Worm (Caenorhabditis elegans) whole organism, young adult: ENCODE measurements around the gene nhr-166.
A peak's percentile ranks its signal among the peaks of the same experiment; 100 is the strongest.

Source experiments
- B0336.3 ChIP-seq: fragments of 200-800 bp; sonication (Bioruptor generic); IDR thresholded peaks from 2 replicates; pipeline ENCODE4 v1.3.6; 2022; ENCODE audit warnings: missing genetic modification characterization, missing compliant biosample characterization
- F37B4.10 ChIP-seq: fragments of 200-800 bp; sonication (Bioruptor generic); IDR thresholded peaks from 2 replicates; pipeline ENCODE4 v1.3.6; 2022; ENCODE audit warnings: missing genetic modification characterization, missing compliant biosample characterization
- T26A5.8 ChIP-seq: sonication (generic microtip); optimal IDR thresholded peaks from 2 replicates; lab custom pipeline; 2016; ENCODE audit warnings: missing genetic modification characterization, missing compliant biosample characterization
- Y56A3A.18 ChIP-seq: fragments of 200-800 bp; sonication (Bioruptor generic); IDR thresholded peaks from 2 replicates; pipeline ENCODE4 v1.3.6; 2022; ENCODE audit warnings: missing genetic modification reagents, missing genetic modification characterization, missing compliant biosample characterization
- Y79H2A.3 ChIP-seq: fragments of 200-800 bp; sonication (Bioruptor generic); conservative IDR thresholded peaks from 2 replicates; pipeline ENCODE4 v1.3.6; 2022; ENCODE audit warnings: missing genetic modification reagents, missing genetic modification characterization, missing compliant biosample characterization
- ZK185.1 ChIP-seq: sonication (generic microtip); optimal IDR thresholded peaks from 2 replicates; lab custom pipeline; 2016; ENCODE audit warnings: mild to moderate bottlenecking, missing genetic modification characterization, missing compliant biosample characterization; ENCODE audit not compliant: poor library complexity, severe bottlenecking
- ama-1 ChIP-seq, 3 experiments: fragments of 150-350 bp in 1 of 3; sonication (generic microtip) in 2 of 3; optimal IDR thresholded peaks; 2 replicates each; lab custom pipeline; 2014 to 2018; ENCODE audit warnings: missing biosample characterization in 2 of 3, missing genetic modification characterization in 2 of 3, missing genetic modification reagents in 2 of 3
- aptf-2 ChIP-seq: fragments of 200-800 bp; sonication (Bioruptor generic); conservative IDR thresholded peaks from 2 replicates; pipeline ENCODE4 v1.3.6; 2022; ENCODE audit warnings: missing genetic modification reagents, missing genetic modification characterization, missing compliant biosample characterization
- aptf-3 ChIP-seq: fragments of 200-800 bp; sonication (Bioruptor generic); IDR thresholded peaks from 2 replicates; pipeline ENCODE4 v1.3.6; 2022; ENCODE audit warnings: missing genetic modification characterization, missing compliant biosample characterization
- ceh-27 ChIP-seq: fragments of 200-800 bp; sonication (Bioruptor generic); optimal IDR thresholded peaks from 2 replicates; lab custom pipeline; 2018; ENCODE audit warnings: mild to moderate bottlenecking, missing genetic modification characterization, moderate library complexity, missing compliant biosample characterization
- dpl-1 ChIP-seq: fragments of 150-350 bp; optimal IDR thresholded peaks from 2 replicates; lab custom pipeline; 2014; ENCODE audit warnings: missing biosample characterization, missing genetic modification reagents, missing genetic modification characterization
- egl-18 ChIP-seq: fragments of 200-800 bp; sonication (Bioruptor generic); IDR thresholded peaks from 2 replicates; pipeline ENCODE4 v1.3.6; 2022; ENCODE audit warnings: missing genetic modification reagents, missing genetic modification characterization, missing compliant biosample characterization
- egrh-3 ChIP-seq: fragments of 200-800 bp; sonication (Bioruptor generic); IDR thresholded peaks from 2 replicates; pipeline ENCODE4 v1.3.6; 2022; ENCODE audit warnings: missing genetic modification reagents, missing genetic modification characterization, missing compliant biosample characterization
- gei-17 ChIP-seq: fragments of 200-800 bp; sonication (Bioruptor generic); optimal IDR thresholded peaks from 2 replicates; lab custom pipeline; 2018; ENCODE audit warnings: mild to moderate bottlenecking, missing genetic modification characterization, missing compliant biosample characterization
- hmg-1.2 ChIP-seq: fragments of 200-800 bp; sonication (Bioruptor generic); IDR thresholded peaks from 2 replicates; pipeline ENCODE4 v1.3.6; 2022; ENCODE audit warnings: missing genetic modification reagents, missing genetic modification characterization, missing compliant biosample characterization
- hrde-1 ChIP-seq: sonication (generic microtip); optimal IDR thresholded peaks from 2 replicates; lab custom pipeline; 2016; ENCODE audit warnings: missing genetic modification characterization, mild to moderate bottlenecking, missing compliant biosample characterization, moderate library complexity, missing genotype, missing genetic modification reagents, borderline replicate concordance
- let-526 ChIP-seq: fragments of 200-800 bp; sonication (Bioruptor generic); IDR thresholded peaks from 2 replicates; pipeline ENCODE4 v1.3.6; 2022; ENCODE audit warnings: missing genetic modification reagents, missing genetic modification characterization, missing compliant biosample characterization
- mel-28 ChIP-seq: sonication (generic microtip); optimal IDR thresholded peaks from 2 replicates; lab custom pipeline; 2016; ENCODE audit warnings: borderline replicate concordance, mild to moderate bottlenecking, missing genetic modification characterization, missing compliant biosample characterization
- mes-4 ChIP-seq: sonication (generic microtip); optimal IDR thresholded peaks from 2 replicates; lab custom pipeline; 2016; ENCODE audit warnings: missing genotype, missing genetic modification characterization, missing compliant biosample characterization
- nfyb-1 ChIP-seq: fragments of 200-800 bp; sonication (Bioruptor generic); IDR thresholded peaks from 2 replicates; pipeline ENCODE4 v1.3.6; 2022; ENCODE audit warnings: missing genetic modification reagents, missing genetic modification characterization, missing compliant biosample characterization
- nhr-80 ChIP-seq: sonication (generic microtip); optimal IDR thresholded peaks from 2 replicates; lab custom pipeline; 2016; ENCODE audit warnings: missing genetic modification characterization, missing compliant biosample characterization
- rcor-1 ChIP-seq: fragments of 200-800 bp; sonication (Bioruptor generic); IDR thresholded peaks from 2 replicates; pipeline ENCODE4 v1.3.6; 2022; ENCODE audit warnings: missing genetic modification reagents, missing genetic modification characterization, missing compliant biosample characterization
- repo-1 ChIP-seq: sonication (generic microtip); optimal IDR thresholded peaks from 2 replicates; lab custom pipeline; 2017; ENCODE audit warnings: mild to moderate bottlenecking, missing genetic modification characterization, missing compliant biosample characterization
- snpc-1.3 ChIP-seq: sonication (generic microtip); optimal IDR thresholded peaks from 2 replicates; lab custom pipeline; 2017; ENCODE audit warnings: missing genetic modification characterization, mild to moderate bottlenecking, missing compliant biosample characterization, antibody characterized with exemption, moderate library complexity, missing genotype, missing genetic modification reagents; ENCODE audit not compliant: insufficient read depth
- somi-1 ChIP-seq: fragments of 200-800 bp; sonication (Bioruptor generic); optimal IDR thresholded peaks from 2 replicates; lab custom pipeline; 2018; ENCODE audit warnings: mild to moderate bottlenecking, missing genetic modification characterization, missing compliant biosample characterization
- sptf-2 ChIP-seq: fragments of 200-800 bp; sonication (Bioruptor generic); optimal IDR thresholded peaks from 2 replicates; lab custom pipeline; 2018; ENCODE audit warnings: mild to moderate bottlenecking, missing genetic modification characterization, missing compliant biosample characterization
- tbp1 ChIP-seq: fragments of 200-800 bp; sonication (Bioruptor generic); optimal IDR thresholded peaks from 2 replicates; lab custom pipeline; 2018; ENCODE audit warnings: mild to moderate bottlenecking, missing genetic modification characterization, missing compliant biosample characterization
- zfh-2 ChIP-seq: fragments of 200-800 bp; sonication (Bioruptor generic); conservative IDR thresholded peaks from 2 replicates; pipeline ENCODE4 v1.3.6; 2022; ENCODE audit warnings: missing genetic modification reagents, missing genetic modification characterization, missing compliant biosample characterization
- ztf-6 ChIP-seq: fragments of 200-800 bp; sonication (Bioruptor generic); IDR thresholded peaks from 2 replicates; pipeline ENCODE4 v1.3.6; 2022; ENCODE audit warnings: missing genetic modification reagents, missing genetic modification characterization, missing compliant biosample characterization

nhr-166 gene

ce11 chrII:3917985-3918633 lies 38.1 kb downstream of the nhr-166 start:
- TF ChIP-seq nfyb-1 (GFP tag; lab: Robert Waterston, UW) (peak; percentile 89; the same call in 1 of the 2 replicates), sptf-2 (no peak), zfh-2 (GFP tag; lab: Robert Waterston, UW) (0 out of 2 replicates have a peak, but pooled peaks have one; percentile 32)

DNA sequence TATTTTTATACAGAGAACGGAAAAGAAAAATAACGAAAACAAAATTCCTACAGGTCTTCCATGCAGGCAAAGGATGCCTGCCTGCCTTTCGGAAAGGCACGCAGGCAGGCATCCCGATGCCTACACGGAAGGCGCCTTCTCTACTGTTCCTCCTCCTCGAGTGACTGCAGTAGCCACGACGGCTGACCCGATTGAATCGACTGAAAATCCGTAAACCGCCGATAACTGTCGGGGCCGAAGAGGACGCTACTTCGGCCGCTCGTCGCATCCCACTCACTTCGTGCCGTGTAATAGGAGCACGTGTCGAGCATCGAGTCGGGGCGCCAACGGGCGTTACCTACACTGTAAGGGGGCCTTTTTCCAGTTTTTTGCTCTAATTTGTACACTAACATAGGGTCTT lies 40.6 kb downstream of the nhr-166 start:
- TF ChIP-seq let-526 (no peak), egl-18 (GFP tag; lab: Robert Waterston, UW) (no peak), egrh-3 (peak; percentile 11; the same call in 1 of the 2 replicates), gei-17 (GFP tag; lab: Kevin White, UChicago) (no peak), aptf-2 (no peak), somi-1 (GFP tag; lab: Kevin White, UChicago) (no peak), zfh-2 (GFP tag; lab: Robert Waterston, UW) (peak; percentile 60), dpl-1 (GFP tag; lab: Kevin White, UChicago) (no peak), Y79H2A.3 (GFP tag; lab: Robert Waterston, UW) (no peak), mes-4 (tag; lab: Kevin White, UChicago) (no peak), B0336.3 (GFP tag; lab: Robert Waterston, UW) (no peak), nfyb-1 (GFP tag; lab: Robert Waterston, UW) (no peak), F37B4.10 (GFP tag; lab: Robert Waterston, UW) (no peak), T26A5.8 (tag; lab: Kevin White, UChicago) (no peak)

- TF ChIP-seq hrde-1, result no peak
- no peak for TF ChIP-seq hmg-1.2
- no peak for TF ChIP-seq dpl-1 (GFP tag; lab: Kevin White, UChicago)
- no peak for TF ChIP-seq snpc-1.3 (tag; lab: Kevin White, UChicago)
- TF ChIP-seq Y56A3A.18, result no peak
- no peak for TF ChIP-seq mel-28
- no peak for TF ChIP-seq nfyb-1 (GFP tag; lab: Robert Waterston, UW)
- no peak for TF ChIP-seq ama-1 (optimal IDR thresholded peaks at IDR 0.05; lab: Kevin White, UChicago)
- no peak for TF ChIP-seq ama-1 (GFP tag; optimal IDR thresholded peaks at IDR 0.05; lab: Kevin White, UChicago)
- TF ChIP-seq repo-1 (tag; lab: Kevin White, UChicago), result no peak
- TF ChIP-seq sptf-2, result no peak
These were observed 42.7 kb downstream of the nhr-166 start for ce11 chrII:3922696-3923095.

DNA sequence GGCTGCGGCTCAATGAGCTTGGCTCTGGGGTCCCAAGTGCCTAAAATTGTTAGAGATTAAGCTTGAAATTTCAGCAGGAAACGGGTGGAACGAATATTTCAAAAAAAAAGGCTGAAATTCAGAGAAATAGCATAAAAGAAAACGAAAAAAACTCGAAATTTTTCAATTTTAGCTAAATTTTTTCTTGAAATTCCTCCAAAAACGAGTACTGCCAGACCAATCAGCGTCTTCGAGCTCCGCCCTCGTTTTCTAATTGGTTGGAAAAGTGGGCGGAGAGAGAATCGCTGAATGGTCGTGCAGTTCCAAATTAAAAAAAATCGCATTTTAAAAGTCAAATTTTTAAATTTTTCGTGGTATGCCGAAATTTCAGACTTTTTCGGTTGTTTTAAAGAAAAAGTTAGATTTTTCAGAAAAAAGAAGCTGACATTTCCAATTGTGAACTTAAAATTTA lies 47.9 kb downstream of the nhr-166 start, which contains the start of gene plpp-1.1:
plpp-1.1 (minus strand) TSS at position 51 of the 451 bp plus-strand sequence.
- TF ChIP-seq nfyb-1 (GFP tag; lab: Robert Waterston, UW) (0 out of 2 replicates have a peak, but pooled peaks have one; percentile 66), zfh-2 (GFP tag; lab: Robert Waterston, UW) (0 out of 2 replicates have a peak, but pooled peaks have one; percentile 9), ZK185.1 (tag; lab: Kevin White, UChicago) (no peak)

DNA sequence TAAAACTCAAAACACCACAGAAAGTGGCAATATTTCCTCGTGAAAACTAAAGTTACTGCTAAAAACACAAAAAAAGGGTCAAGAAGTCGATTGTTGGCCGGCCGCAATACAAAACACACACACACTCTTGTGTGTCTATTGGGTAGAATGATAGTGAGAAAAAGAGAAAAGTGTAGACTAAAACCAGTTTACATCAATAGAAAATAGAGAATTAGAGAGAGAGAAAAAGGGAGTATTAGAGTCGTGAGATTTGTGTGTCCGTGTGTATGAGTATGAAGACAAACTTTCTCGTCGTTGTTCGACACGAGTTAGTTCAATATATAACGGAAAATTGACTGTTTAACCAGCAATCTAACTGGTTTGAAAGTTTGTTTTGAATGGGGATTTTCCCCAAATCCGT lies 49.4 kb downstream of the nhr-166 start:
- TF ChIP-seq tbp1 (no peak), rcor-1 (GFP tag; lab: Robert Waterston, UW) (no peak), aptf-3 (no peak), ceh-27 (peak; percentile 1), ztf-6 (GFP tag; lab: Robert Waterston, UW) (no peak), nhr-80 (peak; percentile 4)
